Fruit fly (Drosophila melanogaster): ENCODE measurements around the gene CG2186.

dm6 chrX:10832369-10832768 is 25.1 kb upstream of the CG2186 start:
- TF ChIP-seq Side (GFP tag; optimal IDR thresholded peaks at IDR 0.05) (peak; percentile 55), CG12155 (GFP tag; optimal IDR thresholded peaks at IDR 0.05) (peak; percentile 50), CG9797 (GFP tag; optimal IDR thresholded peaks at IDR 0.05) (no peak), HLH3B (GFP tag; IDR thresholded peaks at IDR 0.05) (peak; percentile 56), ken (GFP tag; IDR thresholded peaks at IDR 0.05) (peak; percentile 76), D19A (tag; optimal IDR thresholded peaks at IDR 0.05) (no peak), hb (GFP tag; IDR thresholded peaks at IDR 0.05; ENCODE audit: partially characterized antibody) (no peak), Doc2 (GFP tag; IDR thresholded peaks at IDR 0.05) (no peak), Lhr (GFP tag; optimal IDR thresholded peaks at IDR 0.05) (peak; percentile 67), CG34376 (GFP tag; optimal IDR thresholded peaks at IDR 0.05) (no peak), C15 (GFP tag; IDR thresholded peaks at IDR 0.05) (no peak)

Data from whole organism, embryonic.